Fruit fly (Drosophila melanogaster) whole organism, pupa: ENCODE data around the gene PGAP1.

Experiments
- CG10348 ChIP-seq: fragments of 200-800 bp; sonication (Bioruptor generic); IDR thresholded peaks from 2 replicates; pipeline ENCODE4 v1.3.6; 2022; ENCODE audit warnings: missing biosample characterization, missing genetic modification characterization
- CG12605 ChIP-seq: fragments of 200-800 bp; sonication (Bioruptor generic); IDR thresholded peaks from 2 replicates; pipeline ENCODE4 v1.3.6; 2022; ENCODE audit warnings: missing biosample characterization, missing genetic modification characterization
- CG13204 ChIP-seq: fragments of 200-800 bp; sonication (Bioruptor generic); optimal IDR thresholded peaks from 2 replicates; lab custom pipeline; 2018; ENCODE audit warnings: missing biosample characterization, mild to moderate bottlenecking, missing genetic modification characterization, moderate library complexity
- CG14655 ChIP-seq: fragments of 200-800 bp; sonication (Bioruptor generic); optimal IDR thresholded peaks from 3 replicates; lab custom pipeline; 2017; ENCODE audit warnings: mild to moderate bottlenecking, missing biosample characterization, missing genetic modification reagents, missing genetic modification characterization
- CG15710 ChIP-seq: fragments of 200-800 bp; sonication (Bioruptor generic); optimal IDR thresholded peaks from 2 replicates; lab custom pipeline; 2018; ENCODE audit warnings: missing biosample characterization, mild to moderate bottlenecking, missing genetic modification characterization, moderate library complexity
- CG17806 ChIP-seq: fragments of 200-800 bp; sonication (Bioruptor generic); optimal IDR thresholded peaks from 2 replicates; lab custom pipeline; 2018; ENCODE audit warnings: missing biosample characterization, mild to moderate bottlenecking, missing genetic modification characterization, moderate library complexity
- CG32121 ChIP-seq: fragments of 200-800 bp; sonication (Bioruptor generic); IDR thresholded peaks from 2 replicates; pipeline ENCODE4 v1.3.6; 2022; ENCODE audit warnings: missing biosample characterization, missing genetic modification characterization
- CG34367 ChIP-seq: fragments of 200-800 bp; sonication (Bioruptor generic); optimal IDR thresholded peaks from 2 replicates; lab custom pipeline; 2018; ENCODE audit warnings: missing biosample characterization, mild to moderate bottlenecking, missing genetic modification characterization
- CG4496 ChIP-seq: fragments of 200-800 bp; sonication (Bioruptor generic); IDR thresholded peaks from 3 replicates; pipeline ENCODE4 v1.3.6; 2022; ENCODE audit warnings: missing biosample characterization, missing genetic modification characterization
- CG8159 ChIP-seq: fragments of 200-800 bp; sonication (Bioruptor generic); optimal IDR thresholded peaks from 3 replicates; lab custom pipeline; 2018; ENCODE audit warnings: missing biosample characterization, mild to moderate bottlenecking, missing genetic modification characterization, moderate library complexity
- CG8301 ChIP-seq: fragments of 200-800 bp; sonication (Bioruptor generic); optimal IDR thresholded peaks from 2 replicates; lab custom pipeline; 2018; ENCODE audit warnings: missing biosample characterization, mild to moderate bottlenecking, missing genetic modification characterization
- CG9948 ChIP-seq: fragments of 200-800 bp; sonication (Bioruptor generic); optimal IDR thresholded peaks from 2 replicates; lab custom pipeline; 2018; ENCODE audit warnings: missing biosample characterization, mild to moderate bottlenecking, missing genetic modification characterization, moderate library complexity
- D1 ChIP-seq: fragments of 200-800 bp; sonication (Bioruptor generic); optimal IDR thresholded peaks from 2 replicates; lab custom pipeline; 2018; ENCODE audit warnings: missing biosample characterization, mild to moderate bottlenecking, missing genetic modification characterization, moderate library complexity
- EcR ChIP-seq: fragments of 200-800 bp; sonication (Bioruptor generic); optimal IDR thresholded peaks from 3 replicates; lab custom pipeline; 2019; ENCODE audit warnings: missing biosample characterization, missing genetic modification characterization, mild to moderate bottlenecking, moderate library complexity, missing genetic modification reagents
- Ets98B ChIP-seq: fragments of 200-800 bp; sonication (Bioruptor generic); IDR thresholded peaks from 2 replicates; pipeline ENCODE4 v1.3.6; 2022; ENCODE audit warnings: missing biosample characterization, missing genetic modification characterization
- Pif1A ChIP-seq: fragments of 200-800 bp; sonication (Bioruptor generic); optimal IDR thresholded peaks from 3 replicates; lab custom pipeline; 2016; ENCODE audit warnings: missing biosample characterization, missing genetic modification characterization
- Pif1B ChIP-seq: fragments of 200-800 bp; sonication (Bioruptor generic); optimal IDR thresholded peaks from 3 replicates; lab custom pipeline; 2016; ENCODE audit warnings: missing biosample characterization, missing genetic modification characterization
- Snoo ChIP-seq: fragments of 200-800 bp; sonication (Bioruptor generic); optimal IDR thresholded peaks from 3 replicates; lab custom pipeline; 2017; ENCODE audit warnings: missing biosample characterization, mild to moderate bottlenecking, missing genetic modification characterization, inconsistent platforms
- fd96Ca ChIP-seq: fragments of 200-800 bp; sonication (Bioruptor generic); IDR thresholded peaks from 3 replicates; pipeline ENCODE4 v1.3.6; 2022; ENCODE audit warnings: missing biosample characterization, missing genetic modification characterization
- gl ChIP-seq: fragments of 200-800 bp; sonication (Bioruptor generic); optimal IDR thresholded peaks from 2 replicates; lab custom pipeline; 2018; ENCODE audit warnings: missing biosample characterization, mild to moderate bottlenecking, missing genetic modification characterization
- rn ChIP-seq: fragments of 200-800 bp; sonication (Bioruptor generic); IDR thresholded peaks from 2 replicates; pipeline ENCODE4 v1.3.6; 2022; ENCODE audit warnings: missing biosample characterization, missing genetic modification characterization

Gene PGAP1

dm6 chrX:5689417-5690215 lies at the start of gene PGAP1, which contains the start of gene cv:
TSS of gene PGAP1 (minus strand) at chrX:5689473.
TSS of gene cv (plus strand) at chrX:5690002.
- peak; percentile 12 for TF ChIP-seq CG17806 (tag; lab: Kevin White, UChicago)
- no peak for TF ChIP-seq CG14655 (GFP tag; lab: Kevin White, UChicago)
- TF ChIP-seq CG10348 (GFP tag; lab: Robert Waterston, UW) = no peak
- no peak for TF ChIP-seq EcR (GFP tag; lab: Kevin White, UChicago)
- TF ChIP-seq gl = no peak
- peak; percentile 14 for TF ChIP-seq CG8159 (tag; lab: Kevin White, UChicago)
- TF ChIP-seq CG4496 (GFP tag; lab: Robert Waterston, UW) = peak; percentile 15; the same call in 1 of the 3 replicates
- TF ChIP-seq CG8301 = no peak
- TF ChIP-seq rn (GFP tag; lab: Robert Waterston, UW) = no peak

- TF ChIP-seq Pif1A (GFP tag; lab: Kevin White, UChicago) (peak; percentile 6), CG32121 (GFP tag; lab: Robert Waterston, UW) (peak; percentile 33; the same call in 1 of the 2 replicates), CG12605 (GFP tag; lab: Robert Waterston, UW) (peak; percentile 22; the same call in 1 of the 2 replicates), CG8301 (no peak), Ets98B (peak; percentile 45), fd96Ca (GFP tag; lab: Robert Waterston, UW) (peak; percentile 23; the same call in 1 of the 3 replicates), CG14655 (GFP tag; lab: Kevin White, UChicago) (peak; percentile 18), CG15710 (tag; lab: Kevin White, UChicago) (no peak), CG8159 (tag; lab: Kevin White, UChicago) (no peak), Pif1B (GFP tag; lab: Kevin White, UChicago) (peak; percentile 1)
Observed at dm6 chrX:5737676-5738220, 48.5 kb upstream of the PGAP1 start, which contains the start of gene Snx27. TSS of gene Snx27 (minus strand) at chrX:5738031.

dm6 chrX:5737157-5737556 lies 47.9 kb upstream of the PGAP1 start:
- no peak for TF ChIP-seq CG14655 (GFP tag; lab: Kevin White, UChicago)
- TF ChIP-seq CG4496 (GFP tag; lab: Robert Waterston, UW) = peak; percentile 85
- TF ChIP-seq D1 = no peak
- no peak for TF ChIP-seq CG34367 (tag; lab: Kevin White, UChicago)
- no peak for TF ChIP-seq Pif1A (GFP tag; lab: Kevin White, UChicago)
- peak; percentile 7 for TF ChIP-seq CG15710 (tag; lab: Kevin White, UChicago)
- TF ChIP-seq CG32121 (GFP tag; lab: Robert Waterston, UW) = peak; percentile 72
- no peak for TF ChIP-seq Snoo (tag; lab: Kevin White, UChicago)
- peak; percentile 56; the same call in 1 of the 2 replicates for TF ChIP-seq rn (GFP tag; lab: Robert Waterston, UW)
- TF ChIP-seq CG12605 (GFP tag; lab: Robert Waterston, UW) = 0 out of 2 replicates have a peak, but pooled peaks have one; percentile 17
- peak; percentile 26 for TF ChIP-seq CG8159 (tag; lab: Kevin White, UChicago)
- TF ChIP-seq CG17806 (tag; lab: Kevin White, UChicago) = no peak
- TF ChIP-seq fd96Ca (GFP tag; lab: Robert Waterston, UW) = peak; percentile 76; the same call in 2 of the 3 replicates
- no peak for TF ChIP-seq CG8301
- TF ChIP-seq gl = no peak
- no peak for TF ChIP-seq Pif1B (GFP tag; lab: Kevin White, UChicago)
- TF ChIP-seq CG13204 (GFP tag; lab: Kevin White, UChicago) = peak; percentile 95
- 0 out of 2 replicates have a peak, but pooled peaks have one; percentile 37 for TF ChIP-seq CG10348 (GFP tag; lab: Robert Waterston, UW)
- TF ChIP-seq EcR (GFP tag; lab: Kevin White, UChicago) = no peak
- peak; percentile 64 for TF ChIP-seq Ets98B
- peak; percentile 10 for TF ChIP-seq CG9948

dm6 chrX:5735268-5735941 lies 46.1 kb upstream of the PGAP1 start:
- TF ChIP-seq Pif1B (GFP tag; lab: Kevin White, UChicago) (peak; percentile 89), CG17806 (tag; lab: Kevin White, UChicago) (peak; percentile 80), CG34367 (tag; lab: Kevin White, UChicago) (peak; percentile 84), CG32121 (GFP tag; lab: Robert Waterston, UW) (peak; percentile 90), CG8159 (tag; lab: Kevin White, UChicago) (peak; percentile 84), CG15710 (tag; lab: Kevin White, UChicago) (peak; percentile 87), CG14655 (GFP tag; lab: Kevin White, UChicago) (peak; percentile 74), Pif1A (GFP tag; lab: Kevin White, UChicago) (peak; percentile 92), fd96Ca (GFP tag; lab: Robert Waterston, UW) (0 out of 3 replicates have a peak, but pooled peaks have one; percentile 17), CG8301 (peak; percentile 70), CG13204 (GFP tag; lab: Kevin White, UChicago) (peak; percentile 78), EcR (GFP tag; lab: Kevin White, UChicago) (peak; percentile 8), Ets98B (peak; percentile 93), CG10348 (GFP tag; lab: Robert Waterston, UW) (peak; percentile 46; the same call in 1 of the 2 replicates), rn (GFP tag; lab: Robert Waterston, UW) (peak; percentile 65), CG9948 (peak; percentile 79), CG4496 (GFP tag; lab: Robert Waterston, UW) (peak; percentile 93), Snoo (tag; lab: Kevin White, UChicago) (peak; percentile 91), D1 (no peak), gl (peak; percentile 67), CG12605 (GFP tag; lab: Robert Waterston, UW) (peak; percentile 95)
